Fruit fly (Drosophila melanogaster) whole organism, embryonic: Measurements from ENCODE around the gene sif.

Experiments used
- Atf3 ChIP-seq: fragments of 200-800 bp; sonication (Bioruptor generic); optimal IDR thresholded peaks from 3 replicates; lab custom pipeline; 2016; ENCODE audit warnings: missing biosample characterization, missing genetic modification characterization
- Blimp-1 ChIP-seq: fragments of 200-800 bp; sonication (Bioruptor generic); optimal IDR thresholded peaks from 3 replicates; lab custom pipeline; 2018; ENCODE audit warnings: missing biosample characterization, missing genetic modification characterization, mild to moderate bottlenecking, moderate library complexity, missing genetic modification reagents
- CG1024 ChIP-seq: fragments of 200-800 bp; sonication (Bioruptor generic); IDR thresholded peaks from 2 replicates; pipeline ENCODE4 v1.3.6; 2022; ENCODE audit warnings: missing biosample characterization, missing genetic modification characterization
- CG10565 ChIP-seq: fragments of 200-800 bp; sonication (Bioruptor generic); optimal IDR thresholded peaks from 3 replicates; lab custom pipeline; 2016; ENCODE audit warnings: missing biosample characterization, mild to moderate bottlenecking, missing genetic modification characterization
- CG10654 ChIP-seq: fragments of 200-800 bp; sonication (Bioruptor generic); optimal IDR thresholded peaks from 2 replicates; lab custom pipeline; 2016; ENCODE audit warnings: missing biosample characterization, missing genetic modification characterization
- CG10959 ChIP-seq: fragments of 200-800 bp; sonication (Bioruptor generic); IDR thresholded peaks from 2 replicates; pipeline ENCODE4 v1.3.6; 2022; ENCODE audit warnings: missing biosample characterization, missing genetic modification characterization
- CG11247 ChIP-seq: fragments of 200-800 bp; sonication (Bioruptor generic); IDR thresholded peaks from 2 replicates; pipeline ENCODE4 v1.3.6; 2022; ENCODE audit warnings: missing biosample characterization, missing genetic modification characterization
- CG11696 ChIP-seq: fragments of 200-800 bp; sonication (Bioruptor generic); IDR thresholded peaks from 2 replicates; pipeline ENCODE4 v1.3.6; 2022; ENCODE audit warnings: missing biosample characterization, missing genetic modification characterization
- CG13424 ChIP-seq: fragments of 200-800 bp; sonication (Bioruptor generic); optimal IDR thresholded peaks from 2 replicates; lab custom pipeline; 2019; ENCODE audit warnings: missing biosample characterization, mild to moderate bottlenecking, missing genetic modification characterization, moderate library complexity
- CG14050 ChIP-seq: fragments of 200-800 bp; sonication (Bioruptor generic); IDR thresholded peaks from 3 replicates; pipeline ENCODE4 v1.3.6; 2022; ENCODE audit warnings: missing biosample characterization, missing genetic modification characterization
- CG14965 ChIP-seq: fragments of 200-800 bp; sonication (Bioruptor generic); optimal IDR thresholded peaks from 2 replicates; lab custom pipeline; 2016; ENCODE audit warnings: missing biosample characterization, missing genetic modification characterization, borderline replicate concordance
- CG15479 ChIP-seq: fragments of 200-800 bp; sonication (Bioruptor generic); optimal IDR thresholded peaks from 3 replicates; lab custom pipeline; 2019; ENCODE audit warnings: missing biosample characterization, mild to moderate bottlenecking, missing genetic modification characterization, moderate library complexity
- CG17361 ChIP-seq: fragments of 200-800 bp; sonication (Bioruptor generic); IDR thresholded peaks from 3 replicates; pipeline ENCODE4 v1.3.6; 2022; ENCODE audit warnings: missing biosample characterization, missing genetic modification characterization
- CG17568 ChIP-seq: fragments of 200-800 bp; sonication (Bioruptor generic); optimal IDR thresholded peaks from 2 replicates; lab custom pipeline; 2018; ENCODE audit warnings: missing biosample characterization, mild to moderate bottlenecking, missing genetic modification characterization, moderate library complexity
- CG18476 ChIP-seq: fragments of 200-800 bp; sonication (Bioruptor generic); optimal IDR thresholded peaks from 2 replicates; lab custom pipeline; 2016; ENCODE audit warnings: missing biosample characterization, mild to moderate bottlenecking, missing genetic modification characterization
- CG2116 ChIP-seq: fragments of 200-800 bp; sonication (Bioruptor generic); optimal IDR thresholded peaks from 3 replicates; lab custom pipeline; 2018; ENCODE audit warnings: missing biosample characterization, mild to moderate bottlenecking, missing genetic modification characterization
- CG2199 ChIP-seq: fragments of 200-800 bp; sonication (Bioruptor generic); IDR thresholded peaks from 3 replicates; pipeline ENCODE4 v1.3.6; 2022; ENCODE audit warnings: missing biosample characterization, missing genetic modification characterization
- CG2678 ChIP-seq: fragments of 200-800 bp; sonication (Bioruptor generic); optimal IDR thresholded peaks from 3 replicates; lab custom pipeline; 2019; ENCODE audit warnings: missing biosample characterization, mild to moderate bottlenecking, missing genetic modification characterization, moderate library complexity
- CG3065 ChIP-seq: fragments of 200-800 bp; sonication (Bioruptor generic); optimal IDR thresholded peaks from 2 replicates; lab custom pipeline; 2016; ENCODE audit warnings: missing biosample characterization, missing genetic modification characterization
- CG31224 ChIP-seq: fragments of 200-800 bp; sonication (Bioruptor generic); IDR thresholded peaks from 2 replicates; pipeline ENCODE4 v1.3.6; 2022; ENCODE audit warnings: missing biosample characterization, missing genetic modification characterization
- CG6272 ChIP-seq: fragments of 200-800 bp; sonication (Bioruptor generic); IDR thresholded peaks from 2 replicates; pipeline ENCODE4 v1.3.6; 2022; ENCODE audit warnings: missing biosample characterization, missing genetic modification characterization
- Doc3 ChIP-seq: fragments of 200-800 bp; sonication (Bioruptor generic); IDR thresholded peaks from 3 replicates; pipeline ENCODE4 v1.3.6; 2022; ENCODE audit warnings: missing biosample characterization, missing genetic modification characterization; ENCODE audit not compliant: partially characterized antibody
- Dref ChIP-seq: fragments of 200-800 bp; sonication (Bioruptor generic); IDR thresholded peaks from 2 replicates; pipeline ENCODE4 v1.3.6; 2022; ENCODE audit warnings: missing biosample characterization, missing genetic modification characterization
- E2f2 ChIP-seq: fragments of 200-800 bp; sonication (Bioruptor generic); IDR thresholded peaks from 2 replicates; pipeline ENCODE4 v1.3.6; 2022; ENCODE audit warnings: missing biosample characterization, missing genetic modification characterization
- HHEX ChIP-seq: fragments of 200-800 bp; sonication (Bioruptor generic); optimal IDR thresholded peaks from 3 replicates; lab custom pipeline; 2017; ENCODE audit warnings: missing biosample characterization, mild to moderate bottlenecking, missing genetic modification characterization, missing genetic modification reagents
- HLH4C ChIP-seq: fragments of 200-800 bp; sonication (Bioruptor generic); IDR thresholded peaks from 3 replicates; pipeline ENCODE4 v1.3.6; 2022; ENCODE audit warnings: missing biosample characterization, missing genetic modification characterization; ENCODE audit not compliant: partially characterized antibody
- Hmx ChIP-seq: fragments of 200-800 bp; sonication (Bioruptor generic); optimal IDR thresholded peaks from 2 replicates; lab custom pipeline; 2016; ENCODE audit warnings: missing biosample characterization, missing genetic modification characterization
- Hr39 ChIP-seq: fragments of >200 bp; optimal IDR thresholded peaks from 2 replicates; lab custom pipeline; 2017
- Meics ChIP-seq: fragments of 200-800 bp; sonication (Bioruptor generic); optimal IDR thresholded peaks from 2 replicates; lab custom pipeline; 2017; ENCODE audit warnings: missing biosample characterization, mild to moderate bottlenecking, missing genetic modification characterization
- Myb ChIP-seq: fragments of 200-800 bp; sonication (Bioruptor generic); optimal IDR thresholded peaks from 2 replicates; lab custom pipeline; 2016; ENCODE audit warnings: missing biosample characterization, missing genetic modification characterization
- Neu2 ChIP-seq: fragments of 200-800 bp; sonication (Bioruptor generic); optimal IDR thresholded peaks from 3 replicates; lab custom pipeline; 2016; ENCODE audit warnings: missing biosample characterization, missing genetic modification characterization, borderline replicate concordance
- Nf-YC ChIP-seq: fragments of 200-800 bp; optimal IDR thresholded peaks from 3 replicates; lab custom pipeline; 2019; ENCODE audit warnings: missing biosample characterization, mild to moderate bottlenecking, missing genetic modification characterization, moderate library complexity
- Ravus ChIP-seq: fragments of 200-800 bp; sonication (Bioruptor generic); IDR thresholded peaks from 2 replicates; pipeline ENCODE4 v1.3.6; 2022; ENCODE audit warnings: missing biosample characterization, missing genetic modification characterization
- Rfx ChIP-seq: fragments of 200-800 bp; sonication (Bioruptor generic); IDR thresholded peaks from 2 replicates; pipeline ENCODE4 v1.3.6; 2022; ENCODE audit warnings: missing biosample characterization, missing genetic modification characterization
- Scr ChIP-seq: fragments of 200-800 bp; sonication (Bioruptor generic); IDR thresholded peaks from 2 replicates; pipeline ENCODE4 v1.3.6; 2022; ENCODE audit warnings: missing biosample characterization, missing genetic modification characterization; ENCODE audit not compliant: partially characterized antibody
- Six4 ChIP-seq: fragments of 200-800 bp; sonication (Bioruptor generic); optimal IDR thresholded peaks from 2 replicates; lab custom pipeline; 2016; ENCODE audit warnings: missing biosample characterization, missing genetic modification characterization
- Sox102F ChIP-seq: fragments of 200-800 bp; sonication (Bioruptor generic); optimal IDR thresholded peaks from 2 replicates; lab custom pipeline; 2018; ENCODE audit warnings: missing biosample characterization, mild to moderate bottlenecking, missing genetic modification characterization, moderate library complexity
- ci ChIP-seq: fragments of 200-800 bp; sonication (Bioruptor generic); IDR thresholded peaks from 3 replicates; pipeline ENCODE4 v1.3.6; 2022; ENCODE audit warnings: missing biosample characterization, missing genetic modification characterization
- corto ChIP-seq: fragments of 200-800 bp; sonication (Bioruptor generic); optimal IDR thresholded peaks from 2 replicates; lab custom pipeline; 2016; ENCODE audit warnings: missing biosample characterization, mild to moderate bottlenecking, missing genetic modification characterization, moderate library complexity
- disco-r ChIP-seq: fragments of 200-800 bp; sonication (Bioruptor generic); optimal IDR thresholded peaks from 2 replicates; lab custom pipeline; 2016; ENCODE audit warnings: missing biosample characterization, missing genetic modification characterization
- insv ChIP-seq, 2 experiments: fragments of 200-800 bp; sonication (Bioruptor generic); optimal IDR thresholded peaks; 3 replicates each; lab custom pipeline; 2016 to 2018; ENCODE audit warnings: missing biosample characterization in 2 of 2, missing genetic modification characterization in 2 of 2
- ken ChIP-seq: fragments of 200-800 bp; sonication (Bioruptor generic); IDR thresholded peaks from 3 replicates; pipeline ENCODE4 v1.3.6; 2022; ENCODE audit warnings: missing biosample characterization, missing genetic modification characterization
- odd ChIP-seq: fragments of 200-800 bp; sonication (Bioruptor generic); optimal IDR thresholded peaks from 2 replicates; lab custom pipeline; 2017; ENCODE audit warnings: missing biosample characterization, mild to moderate bottlenecking, missing genetic modification characterization
- onecut ChIP-seq: fragments of 200-800 bp; sonication (Bioruptor generic); IDR thresholded peaks from 2 replicates; pipeline ENCODE4 v1.3.6; 2022; ENCODE audit warnings: missing biosample characterization, missing genetic modification characterization
- otp ChIP-seq: fragments of 200-800 bp; sonication (Bioruptor generic); IDR thresholded peaks from 3 replicates; pipeline ENCODE4, ENCODE4 v1.3.6; 2022; ENCODE audit warnings: missing biosample characterization, missing genetic modification characterization
- pho ChIP-seq: fragments of 200-800 bp; sonication (Bioruptor generic); optimal IDR thresholded peaks from 2 replicates; lab custom pipeline; 2016; ENCODE audit warnings: missing biosample characterization, missing genetic modification characterization
- sens-2 ChIP-seq: fragments of 200-800 bp; sonication (Bioruptor generic); IDR thresholded peaks from 2 replicates; pipeline ENCODE4 v1.3.6; 2022; ENCODE audit warnings: missing biosample characterization, missing genetic modification characterization
- sr ChIP-seq: fragments of 200-800 bp; sonication (Bioruptor generic); IDR thresholded peaks from 3 replicates; pipeline ENCODE4 v1.3.6; 2022; ENCODE audit warnings: missing biosample characterization, missing genetic modification characterization
- trh ChIP-seq: fragments of 200-800 bp; sonication (Bioruptor generic); optimal IDR thresholded peaks from 2 replicates; lab custom pipeline; 2016; ENCODE audit warnings: missing biosample characterization, missing genetic modification characterization
- tx ChIP-seq: fragments of 200-800 bp; sonication (Bioruptor generic); optimal IDR thresholded peaks from 2 replicates; lab custom pipeline; 2016; ENCODE audit warnings: missing biosample characterization, missing genetic modification characterization

The sif gene

dm6 chr3L:5770817-5771425 is 113.2 kb downstream of the sif start (continued):
- TF ChIP-seq CG15479 (GFP tag; lab: Kevin White, UChicago) (no peak), CG11696 (GFP tag; lab: Robert Waterston, UW) (no peak), HLH4C (GFP tag; lab: Robert Waterston, UW) (peak; percentile 50; the same call in 2 of the 3 replicates), CG14050 (GFP tag; lab: Robert Waterston, UW) (peak; percentile 50), HHEX (GFP tag; lab: Kevin White, UChicago) (peak; percentile 80), Hmx (GFP tag; lab: Kevin White, UChicago) (peak; percentile 65), Nf-YC (tag; lab: Kevin White, UChicago) (peak; percentile 93), pho (GFP tag; lab: Kevin White, UChicago) (peak; percentile 92), Scr (no peak), Myb (GFP tag; lab: Kevin White, UChicago) (peak; percentile 76), Atf3 (GFP tag; lab: Kevin White, UChicago) (peak; percentile 50), E2f2 (peak; percentile 41; the same call in 1 of the 2 replicates), sr (no peak), CG10565 (peak; percentile 65), Rfx (peak; percentile 69), Meics (GFP tag; lab: Kevin White, UChicago) (peak; percentile 89), Blimp-1 (GFP tag; lab: Kevin White, UChicago) (no peak), trh (GFP tag; lab: Kevin White, UChicago) (no peak), insv (GFP tag; optimal IDR thresholded peaks at IDR 0.05; lab: Kevin White, UChicago) (peak in 1 of 2 experiments; percentile 75), disco-r (peak; percentile 63), ken (GFP tag; lab: Robert Waterston, UW) (0 out of 3 replicates have a peak, but pooled peaks have one; percentile 40), sens-2 (GFP tag; lab: Robert Waterston, UW) (0 out of 2 replicates have a peak, but pooled peaks have one; percentile 29), CG13424 (tag; lab: Kevin White, UChicago) (peak; percentile 92), CG11247 (GFP tag; lab: Robert Waterston, UW) (peak; percentile 68), CG31224 (peak; percentile 57; the same call in 1 of the 2 replicates), CG14965 (no peak), CG3065 (peak; percentile 44), CG6272 (no peak), tx (GFP tag; lab: Kevin White, UChicago) (peak; percentile 88), Dref (GFP tag; lab: Robert Waterston, UW) (0 out of 2 replicates have a peak, but pooled peaks have one; percentile 24), Neu2 (GFP tag; lab: Kevin White, UChicago) (no peak), Six4 (peak; percentile 72), CG2199 (GFP tag; lab: Robert Waterston, UW) (0 out of 3 replicates have a peak, but pooled peaks have one; percentile 23), CG17361 (GFP tag; lab: Robert Waterston, UW) (peak; percentile 88), CG2678 (peak; percentile 91), CG18476 (GFP tag; lab: Kevin White, UChicago) (peak; percentile 84), odd (no peak), onecut (GFP tag; lab: Robert Waterston, UW) (no peak; the same call in 1 of the 2 replicates), CG17568 (no peak), Doc3 (GFP tag; lab: Robert Waterston, UW) (no peak), CG10654 (GFP tag; lab: Kevin White, UChicago) (peak; percentile 76), Sox102F (GFP tag; lab: Kevin White, UChicago) (no peak), otp (GFP tag; lab: Robert Waterston, UW) (peak; percentile 6; the same call in 1 of the 3 replicates), CG2116 (peak; percentile 48), ci (GFP tag; lab: Robert Waterston, UW) (peak; percentile 60; the same call in 2 of the 3 replicates), Hr39 (lab: Kevin White, UChicago) (no peak), Ravus (peak; percentile 20; the same call in 1 of the 2 replicates), CG1024 (GFP tag; lab: Robert Waterston, UW) (0 out of 2 replicates have a peak, but pooled peaks have one; percentile 19), CG10959 (GFP tag; lab: Robert Waterston, UW) (no peak), corto (GFP tag; lab: Kevin White, UChicago) (peak; percentile 65)
